Fruit fly (Drosophila melanogaster) S2 (cell line): Measurements from ENCODE around the gene Nrg.

Experiments
- CG8478 ChIP-seq: fragments of >200 bp; optimal IDR thresholded peaks from 2 replicates; lab custom pipeline; 2018
- CTCF ChIP-seq, 2 experiments: fragments of >200 bp; optimal IDR thresholded peaks; 2 replicates each; lab custom pipeline; 2018

- TF ChIP-seq CTCF (optimal IDR thresholded peaks at IDR 0.05; lab: Kevin White, UChicago) (no peak), CG8478 (no peak)
Observed at dm6 chrX:8496362-8496761, 20.8 kb upstream of the Nrg start.
